Worm (Caenorhabditis elegans) whole organism, late embryonic: ENCODE results near the gene F02E8.4.
A peak's percentile ranks its signal among the peaks of the same experiment; 100 is the strongest.

Experiments
- C08G9.2 ChIP-seq: sonication (generic microtip); optimal IDR thresholded peaks from 2 replicates; lab custom pipeline; 2016; ENCODE audit warnings: mild to moderate bottlenecking, missing genetic modification characterization, moderate library complexity, missing compliant biosample characterization
- C38D4.7 ChIP-seq: fragments of 200-800 bp; sonication (Bioruptor generic); optimal IDR thresholded peaks from 2 replicates; lab custom pipeline; 2018; ENCODE audit warnings: mild to moderate bottlenecking, missing genetic modification characterization, moderate library complexity, missing compliant biosample characterization
- F13H6.1 ChIP-seq: sonication (generic microtip); optimal IDR thresholded peaks from 2 replicates; lab custom pipeline; 2016; ENCODE audit warnings: missing genetic modification characterization, missing compliant biosample characterization
- K02D7.2 ChIP-seq: sonication (generic microtip); optimal IDR thresholded peaks from 2 replicates; lab custom pipeline; 2017; ENCODE audit warnings: mild to moderate bottlenecking, missing genetic modification characterization, missing compliant biosample characterization
- K09A11.1 ChIP-seq: sonication (generic microtip); optimal IDR thresholded peaks from 2 replicates; lab custom pipeline; 2017; ENCODE audit warnings: antibody characterized with exemption, mild to moderate bottlenecking, missing genetic modification characterization, missing compliant biosample characterization; ENCODE audit not compliant: insufficient read depth
- T23F11.4 ChIP-seq: fragments of 200-800 bp; sonication (Bioruptor generic); optimal IDR thresholded peaks from 2 replicates; lab custom pipeline; 2018; ENCODE audit warnings: mild to moderate bottlenecking, missing genetic modification characterization, missing compliant biosample characterization
- Y22D7AL.16 ChIP-seq: sonication (generic microtip); optimal IDR thresholded peaks from 2 replicates; lab custom pipeline; 2016; ENCODE audit warnings: missing genetic modification characterization, missing compliant biosample characterization
- ceh-18 ChIP-seq: sonication (generic microtip); optimal IDR thresholded peaks from 2 replicates; lab custom pipeline; 2016; ENCODE audit warnings: missing genetic modification characterization, missing compliant biosample characterization
- ceh-19 ChIP-seq: fragments of 200-800 bp; sonication (Bioruptor generic); optimal IDR thresholded peaks from 2 replicates; lab custom pipeline; 2018; ENCODE audit warnings: mild to moderate bottlenecking, missing genetic modification characterization, missing compliant biosample characterization
- ceh-31 ChIP-seq: sonication (generic microtip); optimal IDR thresholded peaks from 2 replicates; lab custom pipeline; 2016; ENCODE audit warnings: missing genetic modification characterization, missing compliant biosample characterization
- ceh-48 ChIP-seq: sonication (generic microtip); optimal IDR thresholded peaks from 2 replicates; lab custom pipeline; 2016; ENCODE audit warnings: missing genetic modification characterization, inconsistent platforms, missing compliant biosample characterization
- ceh-6 ChIP-seq: fragments of 200-800 bp; sonication (Bioruptor generic); optimal IDR thresholded peaks from 2 replicates; lab custom pipeline; 2018; ENCODE audit warnings: mild to moderate bottlenecking, missing genetic modification characterization, missing compliant biosample characterization
- che-1 ChIP-seq: sonication (generic microtip); optimal IDR thresholded peaks from 2 replicates; lab custom pipeline; 2016; ENCODE audit warnings: mild to moderate bottlenecking, missing genetic modification characterization, missing compliant biosample characterization
- dve-1 ChIP-seq: sonication (generic microtip); optimal IDR thresholded peaks from 2 replicates; lab custom pipeline; 2017; ENCODE audit warnings: antibody characterized with exemption, mild to moderate bottlenecking, missing genetic modification characterization, missing compliant biosample characterization
- elt-2 ChIP-seq: sonication (generic microtip); optimal IDR thresholded peaks from 2 replicates; lab custom pipeline; 2016; ENCODE audit warnings: missing genetic modification reagents, missing genetic modification characterization, missing compliant biosample characterization
- elt-4 ChIP-seq: sonication (generic microtip); optimal IDR thresholded peaks from 2 replicates; lab custom pipeline; 2016; ENCODE audit warnings: missing genetic modification characterization, missing compliant biosample characterization
- eyg-1 ChIP-seq: sonication (generic microtip); optimal IDR thresholded peaks from 2 replicates; lab custom pipeline; 2016; ENCODE audit warnings: missing genotype, missing genetic modification characterization, missing compliant biosample characterization
- fax-1 ChIP-seq: sonication (generic microtip); optimal IDR thresholded peaks from 2 replicates; lab custom pipeline; 2016; ENCODE audit warnings: missing genotype, missing genetic modification characterization, missing compliant biosample characterization
- hlh-30 ChIP-seq: sonication (generic microtip); optimal IDR thresholded peaks from 2 replicates; lab custom pipeline; 2017; ENCODE audit warnings: antibody characterized with exemption, missing genetic modification characterization, missing compliant biosample characterization; ENCODE audit not compliant: insufficient read depth
- hlh-6 ChIP-seq: sonication (generic microtip); optimal IDR thresholded peaks from 2 replicates; lab custom pipeline; 2016; ENCODE audit warnings: missing genotype, missing genetic modification characterization, missing compliant biosample characterization
- hlh-8 ChIP-seq: sonication (generic microtip); optimal IDR thresholded peaks from 2 replicates; lab custom pipeline; 2016; ENCODE audit warnings: missing genotype, missing genetic modification characterization, missing compliant biosample characterization
- madf-2 ChIP-seq: sonication (generic microtip); optimal IDR thresholded peaks from 2 replicates; lab custom pipeline; 2017; ENCODE audit warnings: missing genetic modification characterization, missing compliant biosample characterization
- nfya-1 ChIP-seq: sonication (generic microtip); optimal IDR thresholded peaks from 2 replicates; lab custom pipeline; 2017; ENCODE audit warnings: missing genetic modification characterization, mild to moderate bottlenecking, missing compliant biosample characterization, antibody characterized with exemption, moderate library complexity
- nhr-11 ChIP-seq: fragments of 150-350 bp; optimal IDR thresholded peaks from 2 replicates; lab custom pipeline; 2014; ENCODE audit warnings: missing biosample characterization, missing genetic modification characterization
- npax-4 ChIP-seq: sonication (generic microtip); optimal IDR thresholded peaks from 2 replicates; lab custom pipeline; 2016; ENCODE audit warnings: missing genetic modification characterization, missing compliant biosample characterization
- odd-2 ChIP-seq: sonication (generic microtip); optimal IDR thresholded peaks from 2 replicates; lab custom pipeline; 2017; ENCODE audit warnings: antibody characterized with exemption, mild to moderate bottlenecking, missing genetic modification characterization, missing compliant biosample characterization
- pag-3 ChIP-seq: sonication (generic microtip); optimal IDR thresholded peaks from 2 replicates; lab custom pipeline; 2016; ENCODE audit warnings: missing compliant biosample characterization, missing genetic modification characterization, borderline replicate concordance
- pat-9 ChIP-seq: fragments of 200-800 bp; sonication (Bioruptor generic); optimal IDR thresholded peaks from 2 replicates; lab custom pipeline; 2018; ENCODE audit warnings: mild to moderate bottlenecking, missing genetic modification characterization, moderate library complexity, missing compliant biosample characterization
- pax-1 ChIP-seq: fragments of 150-350 bp; optimal IDR thresholded peaks from 2 replicates; lab custom pipeline; 2014; ENCODE audit warnings: missing biosample characterization, missing genetic modification characterization
- pha-2 ChIP-seq: sonication (generic microtip); optimal IDR thresholded peaks from 2 replicates; lab custom pipeline; 2017; ENCODE audit warnings: mild to moderate bottlenecking, missing genetic modification characterization, missing compliant biosample characterization
- pqm-1 ChIP-seq: sonication (generic microtip); optimal IDR thresholded peaks from 2 replicates; lab custom pipeline; 2016; ENCODE audit warnings: missing genetic modification characterization, missing compliant biosample characterization
- pros-1 ChIP-seq: fragments of 150-350 bp; optimal IDR thresholded peaks from 2 replicates; lab custom pipeline; 2014; ENCODE audit warnings: missing biosample characterization, missing genetic modification reagents, missing genetic modification characterization
- sdc-2 ChIP-seq: sonication (generic microtip); optimal IDR thresholded peaks from 2 replicates; lab custom pipeline; 2016; ENCODE audit warnings: missing genotype, missing genetic modification characterization, missing compliant biosample characterization
- sox-2 ChIP-seq: fragments of 200-800 bp; sonication (Bioruptor generic); IDR thresholded peaks from 2 replicates; pipeline ENCODE4 v1.3.6; 2022; ENCODE audit warnings: missing genetic modification reagents, missing genetic modification characterization, missing compliant biosample characterization
- sox-4 ChIP-seq: sonication (generic microtip); optimal IDR thresholded peaks from 2 replicates; lab custom pipeline; 2017; ENCODE audit warnings: mild to moderate bottlenecking, missing genetic modification characterization, inconsistent platforms, missing compliant biosample characterization
- syd-9 ChIP-seq: sonication (generic microtip); optimal IDR thresholded peaks from 2 replicates; lab custom pipeline; 2016; ENCODE audit warnings: mild to moderate bottlenecking, missing genetic modification characterization, moderate library complexity, missing compliant biosample characterization
- tbx-2 ChIP-seq: sonication (generic microtip); optimal IDR thresholded peaks from 2 replicates; lab custom pipeline; 2016; ENCODE audit warnings: missing genetic modification characterization, missing compliant biosample characterization
- unc-3 ChIP-seq, 2 experiments: fragments of 200-800 bp in 1 of 2; sonication (Bioruptor generic) in 1 of 2; sonication (generic microtip) in 1 of 2; conservative IDR thresholded peaks in 1 of 2; optimal IDR thresholded peaks in 1 of 2; 2 replicates each; pipeline versions ENCODE4 v1.3.6 to Lab custom; 2016 to 2022; ENCODE audit warnings: missing compliant biosample characterization in 2 of 2, missing genetic modification characterization in 2 of 2, missing genetic modification reagents in 1 of 2
- unc-42 ChIP-seq: sonication (generic microtip); optimal IDR thresholded peaks from 2 replicates; lab custom pipeline; 2016; ENCODE audit warnings: missing genotype, missing genetic modification characterization, missing compliant biosample characterization
- unc-55 ChIP-seq: sonication (generic microtip); optimal IDR thresholded peaks from 2 replicates; lab custom pipeline; 2017; ENCODE audit warnings: missing biosample characterization, missing genetic modification reagents, missing genetic modification characterization
- unc-86 ChIP-seq: sonication (generic microtip); optimal IDR thresholded peaks from 2 replicates; lab custom pipeline; 2016; ENCODE audit warnings: missing genetic modification characterization, missing compliant biosample characterization

The F02E8.4 gene

ce11 chrX:4466218-4466617 is 12.3 kb downstream of the F02E8.4 start, which contains the start of gene nmur-3:
nmur-3 (plus strand) TSS chrX:4466518.
- no peak for TF ChIP-seq madf-2 (tag; lab: Kevin White, UChicago)
- no peak for TF ChIP-seq pha-2 (tag; lab: Kevin White, UChicago)
- no peak for TF ChIP-seq ceh-6 (GFP tag; lab: Kevin White, UChicago)
- TF ChIP-seq C38D4.7 (GFP tag; lab: Kevin White, UChicago), result no peak
- TF ChIP-seq npax-4, result no peak
- no peak for TF ChIP-seq Y22D7AL.16
- no peak for TF ChIP-seq pqm-1 (tag; lab: Kevin White, UChicago)
- no peak for TF ChIP-seq K02D7.2 (tag; lab: Kevin White, UChicago)
- TF ChIP-seq pat-9 (tag; lab: Kevin White, UChicago), result no peak
- no peak for TF ChIP-seq odd-2 (tag; lab: Kevin White, UChicago)
- no peak for TF ChIP-seq syd-9 (tag; lab: Kevin White, UChicago)
- no peak for TF ChIP-seq hlh-6 (tag; lab: Kevin White, UChicago)
- TF ChIP-seq F13H6.1 (tag; lab: Kevin White, UChicago), result no peak
- no peak for TF ChIP-seq pag-3
- TF ChIP-seq C08G9.2 (tag; lab: Kevin White, UChicago), result no peak
- TF ChIP-seq ceh-48 (tag; lab: Kevin White, UChicago), result no peak
- no peak for TF ChIP-seq dve-1 (tag; lab: Kevin White, UChicago)

DNA sequence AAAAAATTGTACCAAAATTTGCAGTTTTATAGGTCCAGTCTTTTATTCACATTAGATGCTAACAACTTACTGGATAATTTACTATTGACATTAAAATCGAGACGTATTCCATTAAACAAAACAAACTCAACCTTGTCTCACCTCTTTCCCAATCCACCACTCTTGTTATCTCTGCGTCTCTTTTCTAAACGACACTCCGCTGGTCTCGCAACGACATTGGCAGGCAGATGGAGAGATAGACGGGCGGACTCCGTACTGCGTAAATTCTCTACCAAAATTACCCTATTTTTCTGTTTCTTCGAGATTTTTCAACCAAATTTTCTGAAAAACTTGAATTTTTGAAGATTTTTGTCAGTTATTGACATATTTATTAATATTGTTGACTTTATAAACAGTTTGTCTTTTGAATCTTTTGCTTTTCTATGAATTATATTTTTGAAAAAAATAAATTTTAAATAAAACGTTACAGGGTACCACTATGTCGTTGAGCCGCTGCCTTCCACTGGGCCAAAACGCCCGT is 15.4 kb downstream of the F02E8.4 start, which contains the start of gene asb-2:
Gene asb-2 (plus strand): TSS at position 470 of the 520 bp plus-strand sequence.
- peak; percentile 22 for TF ChIP-seq pax-1
- peak; percentile 26 for TF ChIP-seq pros-1
- TF ChIP-seq unc-42 (tag; lab: Kevin White, UChicago), result peak; percentile 8
- TF ChIP-seq ceh-31 (tag; lab: Kevin White, UChicago), result peak; percentile 17
- peak; percentile 88 for TF ChIP-seq nfya-1 (tag; lab: Kevin White, UChicago)
- TF ChIP-seq elt-2 (tag; lab: Kevin White, UChicago), result peak; percentile 22
- TF ChIP-seq dve-1 (tag; lab: Kevin White, UChicago), result peak; percentile 57
- no peak for TF ChIP-seq hlh-6 (tag; lab: Kevin White, UChicago)
- TF ChIP-seq pqm-1 (tag; lab: Kevin White, UChicago), result no peak
- peak; percentile 47 for TF ChIP-seq ceh-18
- TF ChIP-seq sdc-2, result peak; percentile 49
- TF ChIP-seq tbx-2 (tag; lab: Kevin White, UChicago), result peak; percentile 49
- TF ChIP-seq hlh-30 (tag; lab: Kevin White, UChicago), result peak; percentile 6
- TF ChIP-seq ceh-19 (GFP tag; lab: Kevin White, UChicago), result no peak
- peak; percentile 79 for TF ChIP-seq unc-55

DNA sequence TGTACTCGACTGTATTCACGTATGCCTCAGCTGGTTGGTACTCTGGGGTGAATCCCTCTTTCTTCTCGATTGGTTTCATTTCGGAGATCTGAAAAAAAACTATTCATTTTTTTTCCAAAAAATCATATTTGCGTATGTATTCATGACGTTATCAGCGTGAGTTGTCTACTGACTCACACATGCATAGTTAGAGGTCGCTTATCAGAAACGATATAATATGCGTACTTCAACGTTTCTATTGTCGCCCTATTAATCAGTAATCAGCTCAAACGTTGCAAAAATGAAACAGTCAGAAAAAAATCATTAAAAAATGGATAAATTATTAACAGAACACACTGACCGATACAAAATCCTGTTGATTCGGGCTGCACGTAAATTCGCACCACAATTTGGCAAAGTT is 24.6 kb downstream of the F02E8.4 start:
- TF ChIP-seq hlh-8 (tag; lab: Kevin White, UChicago) (no peak), elt-2 (tag; lab: Kevin White, UChicago) (peak; percentile 57), unc-86 (no peak)

DNA sequence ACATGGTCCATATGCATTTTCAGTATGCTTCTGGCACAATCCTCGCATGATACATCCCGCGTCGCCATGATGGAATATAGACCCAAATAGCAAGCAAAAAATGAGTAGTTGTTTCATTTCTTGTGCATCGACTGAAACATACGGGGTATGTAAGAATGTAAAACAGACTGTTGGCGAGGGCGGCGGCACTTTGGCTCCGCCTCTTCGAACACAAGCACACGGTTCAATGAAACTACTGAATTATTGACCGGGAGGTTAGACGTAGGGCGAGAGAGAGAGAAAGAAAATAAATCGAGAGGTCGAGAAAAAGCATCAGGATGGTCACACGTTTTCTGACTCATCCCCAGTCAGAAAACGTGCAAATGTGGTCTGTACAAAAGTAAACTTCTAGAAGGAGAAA is 26.0 kb downstream of the F02E8.4 start:
- no peak for TF ChIP-seq unc-86
- TF ChIP-seq eyg-1 (tag; lab: Kevin White, UChicago), result no peak
- no peak for TF ChIP-seq sdc-2
- no peak for TF ChIP-seq che-1
- TF ChIP-seq pat-9 (tag; lab: Kevin White, UChicago), result no peak
- TF ChIP-seq fax-1 (tag; lab: Kevin White, UChicago), result no peak
- TF ChIP-seq C08G9.2 (tag; lab: Kevin White, UChicago), result no peak
- no peak for TF ChIP-seq K09A11.1 (tag; lab: Kevin White, UChicago)
- TF ChIP-seq T23F11.4, result no peak
- no peak for TF ChIP-seq unc-3 (GFP tag; conservative IDR thresholded peaks at IDR 0.05; lab: Robert Waterston, UW)
- no peak for TF ChIP-seq unc-3 (tag; optimal IDR thresholded peaks at IDR 0.05; lab: Kevin White, UChicago)
- no peak for TF ChIP-seq sox-4 (tag; lab: Kevin White, UChicago)
- TF ChIP-seq tbx-2 (tag; lab: Kevin White, UChicago), result no peak
- TF ChIP-seq madf-2 (tag; lab: Kevin White, UChicago), result no peak
- TF ChIP-seq C38D4.7 (GFP tag; lab: Kevin White, UChicago), result no peak
- TF ChIP-seq hlh-6 (tag; lab: Kevin White, UChicago), result no peak
- TF ChIP-seq sox-2, result no peak
- TF ChIP-seq elt-4 (tag; lab: Kevin White, UChicago), result no peak
- TF ChIP-seq pha-2 (tag; lab: Kevin White, UChicago), result no peak
- no peak for TF ChIP-seq nhr-11 (tag; lab: Kevin White, UChicago)
- TF ChIP-seq, all 69 proteins: peak for 0
